Worm (Caenorhabditis elegans) whole organism, L3 larva: Measurements from ENCODE around the gene col-151.

Experiments used
- egl-27 ChIP-seq: sonication (generic microtip); optimal IDR thresholded peaks from 4 replicates; lab custom pipeline; 2017; ENCODE audit warnings: missing biosample characterization, missing genetic modification reagents, missing genetic modification characterization
- egl-5 ChIP-seq: fragments of 150-350 bp; optimal IDR thresholded peaks from 2 replicates; lab custom pipeline; 2017; ENCODE audit warnings: missing biosample characterization, missing genetic modification reagents, missing genetic modification characterization, inconsistent platforms
- lin-39 ChIP-seq: fragments of 150-350 bp; optimal IDR thresholded peaks from 2 replicates; lab custom pipeline; 2018; ENCODE audit warnings: missing biosample characterization, missing genetic modification reagents, missing genetic modification characterization
- mdl-1 ChIP-seq: fragments of 150-350 bp; optimal IDR thresholded peaks from 2 replicates; lab custom pipeline; 2014; ENCODE audit warnings: missing biosample characterization, missing genetic modification characterization
- nhr-12 ChIP-seq: fragments of 150-350 bp; optimal IDR thresholded peaks from 2 replicates; lab custom pipeline; 2014; ENCODE audit warnings: missing biosample characterization, missing genetic modification characterization
- nhr-25 ChIP-seq: sonication (generic microtip); optimal IDR thresholded peaks from 2 replicates; lab custom pipeline; 2017; ENCODE audit warnings: missing biosample characterization, missing genetic modification characterization
- nhr-76 ChIP-seq: fragments of 150-350 bp; sonication (generic microtip); optimal IDR thresholded peaks from 5 replicates; lab custom pipeline; 2014; ENCODE audit warnings: missing biosample characterization, missing genetic modification characterization
- sea-2 ChIP-seq: fragments of 150-350 bp; sonication (generic microtip); optimal IDR thresholded peaks from 4 replicates; lab custom pipeline; 2014; ENCODE audit warnings: missing biosample characterization, missing genetic modification reagents, missing genetic modification characterization
- snpc-4 ChIP-seq: fragments of 150-350 bp; optimal IDR thresholded peaks from 2 replicates; lab custom pipeline; 2014; ENCODE audit warnings: missing biosample characterization, missing genetic modification characterization
- unc-62 ChIP-seq: fragments of 150-350 bp; sonication (generic microtip); optimal IDR thresholded peaks from 4 replicates; lab custom pipeline; 2014; ENCODE audit warnings: missing biosample characterization, missing genetic modification reagents, missing genetic modification characterization

DNA sequence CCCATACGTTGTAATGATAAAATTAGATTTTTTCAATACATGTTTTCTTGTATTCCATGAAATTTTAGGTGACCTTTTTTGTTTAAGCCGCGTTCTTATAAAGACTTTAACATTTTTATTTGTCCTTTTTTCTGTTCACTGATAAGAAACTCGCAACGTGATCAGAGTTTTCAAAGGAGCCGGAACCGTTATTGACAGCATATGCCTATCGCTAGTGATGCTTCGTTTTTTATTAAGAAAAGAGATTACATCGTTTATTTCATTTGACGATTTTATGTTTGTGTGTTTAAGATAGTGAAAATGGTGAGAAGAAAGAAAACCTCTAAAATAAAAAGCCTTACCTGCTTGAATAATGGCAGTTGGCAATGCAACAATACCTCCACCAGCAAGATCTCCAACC lies 37.6 kb upstream of the col-151 start:
- TF ChIP-seq sea-2 (GFP tag; lab: Kevin White, UChicago) (no peak), nhr-76 (tag; lab: Kevin White, UChicago) (no peak), nhr-25 (tag; lab: Kevin White, UChicago) (no peak), egl-5 (no peak), nhr-12 (tag; lab: Kevin White, UChicago) (no peak), snpc-4 (tag; lab: Kevin White, UChicago) (no peak), egl-27 (tag; lab: Kevin White, UChicago) (no peak), unc-62 (GFP tag; lab: Kevin White, UChicago) (no peak), mdl-1 (tag; lab: Kevin White, UChicago) (no peak), lin-39 (tag; lab: Kevin White, UChicago) (no peak)
